Worm (Caenorhabditis elegans): Measurements from ENCODE around the gene srw-112.

DNA sequence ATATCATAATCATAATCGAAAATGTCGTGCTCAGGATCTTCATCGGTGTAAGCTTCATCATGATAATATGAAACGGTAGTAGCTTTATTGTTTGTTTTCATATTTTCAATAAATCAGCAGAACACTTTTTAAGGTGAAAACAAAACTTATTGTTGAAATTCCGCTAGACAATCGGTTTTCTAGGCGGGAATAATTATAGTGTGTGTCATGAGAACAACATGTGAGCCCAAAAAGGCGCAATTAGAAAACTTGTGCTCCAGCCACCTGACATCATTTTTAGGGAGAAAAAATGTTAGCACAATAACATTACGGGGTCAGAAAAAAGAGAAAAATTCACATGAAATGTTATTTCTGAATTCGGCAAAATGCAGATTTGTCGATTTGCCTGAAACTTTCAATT is 28.4 kb upstream of the srw-112 start, which contains the start of gene srw-8:
- no peak for TF ChIP-seq ceh-45 (GFP tag; IDR thresholded peaks at IDR 0.05)
- TF ChIP-seq ceh-34 (tag; optimal IDR thresholded peaks at IDR 0.05), result no peak
- no peak for TF ChIP-seq ztf-16 (tag; optimal IDR thresholded peaks at IDR 0.05)
- TF ChIP-seq nhr-11 (tag; optimal IDR thresholded peaks at IDR 0.05), result no peak
- no peak for TF ChIP-seq unc-86 (tag; optimal IDR thresholded peaks at IDR 0.05)
- no peak for TF ChIP-seq unc-42 (tag; optimal IDR thresholded peaks at IDR 0.05)
